Fruit fly (Drosophila melanogaster) whole organism, prepupa: Measurements from ENCODE around the gene Cwc25.

ENCODE experiments used
- Blimp-1 ChIP-seq: fragments of 200-800 bp; sonication (Bioruptor generic); optimal IDR thresholded peaks from 3 replicates; lab custom pipeline; 2017; ENCODE audit warnings: missing biosample characterization, missing genetic modification characterization, mild to moderate bottlenecking, moderate library complexity, missing genetic modification reagents
- CG10669 ChIP-seq: fragments of 200-800 bp; sonication (Bioruptor generic); optimal IDR thresholded peaks from 3 replicates; lab custom pipeline; 2018; ENCODE audit warnings: missing biosample characterization, mild to moderate bottlenecking, missing genetic modification characterization, moderate library complexity
- CG11294 ChIP-seq: fragments of 200-800 bp; sonication (Bioruptor generic); IDR thresholded peaks from 2 replicates; pipeline ENCODE4 v1.3.6; 2022; ENCODE audit warnings: missing biosample characterization, missing genetic modification characterization
- CG11762 ChIP-seq: fragments of 200-800 bp; sonication (Bioruptor generic); optimal IDR thresholded peaks from 3 replicates; lab custom pipeline; 2016; ENCODE audit warnings: missing biosample characterization, missing genetic modification characterization; ENCODE audit not compliant: insufficient read depth
- CG11902 ChIP-seq: fragments of 200-800 bp; sonication (Bioruptor generic); optimal IDR thresholded peaks from 3 replicates; lab custom pipeline; 2016; ENCODE audit warnings: missing biosample characterization, missing genetic modification characterization
- CG15336 ChIP-seq: fragments of 200-800 bp; sonication (Bioruptor generic); IDR thresholded peaks from 2 replicates; pipeline ENCODE4 v1.3.6; 2022; ENCODE audit warnings: missing biosample characterization, missing genetic modification characterization
- CG1621 ChIP-seq: fragments of 200-800 bp; sonication (Bioruptor generic); optimal IDR thresholded peaks from 3 replicates; lab custom pipeline; 2018; ENCODE audit warnings: missing biosample characterization, mild to moderate bottlenecking, missing genetic modification characterization
- CG16779 ChIP-seq: fragments of 200-800 bp; sonication (Bioruptor generic); optimal IDR thresholded peaks from 3 replicates; lab custom pipeline; 2017; ENCODE audit warnings: missing biosample characterization, mild to moderate bottlenecking, missing genetic modification characterization
- CG31627 ChIP-seq: fragments of 200-800 bp; sonication (Bioruptor generic); optimal IDR thresholded peaks from 3 replicates; lab custom pipeline; 2016; ENCODE audit warnings: missing biosample characterization, missing genetic modification characterization
- CG32006 ChIP-seq: fragments of 200-800 bp; sonication (Bioruptor generic); optimal IDR thresholded peaks from 3 replicates; lab custom pipeline; 2017; ENCODE audit warnings: missing biosample characterization, mild to moderate bottlenecking, missing genetic modification characterization
- CG34406 ChIP-seq: fragments of 200-800 bp; sonication (Bioruptor generic); optimal IDR thresholded peaks from 3 replicates; lab custom pipeline; 2016; ENCODE audit warnings: missing biosample characterization, missing genetic modification characterization
- CG4318 ChIP-seq: fragments of 200-800 bp; sonication (Bioruptor generic); optimal IDR thresholded peaks from 3 replicates; lab custom pipeline; 2017; ENCODE audit warnings: missing biosample characterization, mild to moderate bottlenecking, missing genetic modification characterization
- CG6163 ChIP-seq: fragments of 200-800 bp; sonication (Bioruptor generic); IDR thresholded peaks from 3 replicates; pipeline ENCODE4 v1.3.6; 2022; ENCODE audit warnings: missing biosample characterization, missing genetic modification characterization
- CG6276 ChIP-seq: fragments of 200-800 bp; sonication (Bioruptor generic); optimal IDR thresholded peaks from 2 replicates; lab custom pipeline; 2017; ENCODE audit warnings: missing biosample characterization, mild to moderate bottlenecking, missing genetic modification characterization
- CG6792 ChIP-seq: fragments of 200-800 bp; sonication (Bioruptor generic); optimal IDR thresholded peaks from 3 replicates; lab custom pipeline; 2016; ENCODE audit warnings: missing biosample characterization, missing genetic modification characterization
- CG6808 ChIP-seq: fragments of 200-800 bp; sonication (Bioruptor generic); optimal IDR thresholded peaks from 3 replicates; lab custom pipeline; 2017; ENCODE audit warnings: missing biosample characterization, missing genetic modification characterization, mild to moderate bottlenecking, moderate library complexity, missing genetic modification reagents
- CG6854 ChIP-seq: fragments of 200-800 bp; sonication (Bioruptor generic); optimal IDR thresholded peaks from 2 replicates; lab custom pipeline; 2017; ENCODE audit warnings: missing biosample characterization, mild to moderate bottlenecking, missing genetic modification characterization
- CG7368 ChIP-seq: fragments of 200-800 bp; sonication (Bioruptor generic); optimal IDR thresholded peaks from 3 replicates; lab custom pipeline; 2016; ENCODE audit warnings: missing biosample characterization, missing genetic modification characterization
- CG8632 ChIP-seq: fragments of 200-800 bp; sonication (Bioruptor generic); optimal IDR thresholded peaks from 3 replicates; lab custom pipeline; 2016; ENCODE audit warnings: missing biosample characterization, missing genetic modification characterization
- CG9139 ChIP-seq: fragments of 200-800 bp; sonication (Bioruptor generic); optimal IDR thresholded peaks from 3 replicates; lab custom pipeline; 2017; ENCODE audit warnings: missing biosample characterization, mild to moderate bottlenecking, missing genetic modification characterization
- Eip75B ChIP-seq: fragments of 200-800 bp; sonication (Bioruptor generic); optimal IDR thresholded peaks from 3 replicates; lab custom pipeline; 2016; ENCODE audit warnings: missing biosample characterization, missing genetic modification characterization
- Eip78C ChIP-seq: fragments of 200-800 bp; sonication (Bioruptor generic); peaks from one replicate; lab custom pipeline; 2016; ENCODE audit warnings: missing biosample characterization, missing genetic modification characterization
- Ets21C ChIP-seq: fragments of 200-800 bp; sonication (Bioruptor generic); optimal IDR thresholded peaks from 3 replicates; lab custom pipeline; 2016; ENCODE audit warnings: missing biosample characterization, missing genetic modification characterization
- Gug ChIP-seq: fragments of 200-800 bp; sonication (Bioruptor generic); IDR thresholded peaks from 2 replicates; pipeline ENCODE4 v1.3.6; 2022; ENCODE audit warnings: missing biosample characterization, missing genetic modification characterization
- Hr38 ChIP-seq: sonication (Bioruptor generic); optimal IDR thresholded peaks from 2 replicates; lab custom pipeline; 2016; ENCODE audit warnings: missing biosample characterization, missing genetic modification characterization
- Hr39 ChIP-seq: fragments of 200-800 bp; sonication (Bioruptor generic); optimal IDR thresholded peaks from 2 replicates; lab custom pipeline; 2016; ENCODE audit warnings: missing biosample characterization, missing genetic modification characterization
- Hr4 ChIP-seq: fragments of 200-800 bp; sonication (Bioruptor generic); optimal IDR thresholded peaks from 3 replicates; lab custom pipeline; 2016; ENCODE audit warnings: missing biosample characterization, missing genetic modification characterization
- Lpt ChIP-seq: fragments of 200-800 bp; sonication (Bioruptor generic); optimal IDR thresholded peaks from 3 replicates; lab custom pipeline; 2016; ENCODE audit warnings: missing biosample characterization, missing genetic modification characterization
- Met ChIP-seq: fragments of 200-800 bp; sonication (Bioruptor generic); optimal IDR thresholded peaks from 3 replicates; lab custom pipeline; 2016; ENCODE audit warnings: missing biosample characterization, missing genetic modification characterization
- OdsH ChIP-seq: fragments of 200-800 bp; sonication (Bioruptor generic); optimal IDR thresholded peaks from 3 replicates; lab custom pipeline; 2016; ENCODE audit warnings: missing biosample characterization, missing genetic modification characterization
- Smox ChIP-seq: fragments of 200-800 bp; sonication (Bioruptor generic); optimal IDR thresholded peaks from 3 replicates; lab custom pipeline; 2016; ENCODE audit warnings: missing biosample characterization, missing genetic modification characterization
- Sox14 ChIP-seq: fragments of 200-800 bp; sonication (Bioruptor generic); optimal IDR thresholded peaks from 3 replicates; lab custom pipeline; 2016; ENCODE audit warnings: missing biosample characterization, missing genetic modification characterization
- Sox15 ChIP-seq: fragments of 200-800 bp; sonication (Bioruptor generic); optimal IDR thresholded peaks from 3 replicates; lab custom pipeline; 2016; ENCODE audit warnings: missing biosample characterization, missing genetic modification characterization
- achi ChIP-seq: fragments of 200-800 bp; sonication (Bioruptor generic); optimal IDR thresholded peaks from 3 replicates; lab custom pipeline; 2016; ENCODE audit warnings: missing biosample characterization, missing genetic modification characterization
- acj6 ChIP-seq: fragments of 200-800 bp; sonication (Bioruptor generic); optimal IDR thresholded peaks from 3 replicates; lab custom pipeline; 2016; ENCODE audit warnings: missing biosample characterization, missing genetic modification characterization
- cyc ChIP-seq: fragments of 200-800 bp; sonication (Bioruptor generic); optimal IDR thresholded peaks from 3 replicates; lab custom pipeline; 2016; ENCODE audit warnings: missing biosample characterization, missing genetic modification characterization
- dsx ChIP-seq: fragments of 200-800 bp; optimal IDR thresholded peaks from 3 replicates; lab custom pipeline; 2019; ENCODE audit warnings: missing biosample characterization, mild to moderate bottlenecking, missing genetic modification characterization, moderate library complexity; ENCODE audit not compliant: poor library complexity, severe bottlenecking
- fd85E ChIP-seq: fragments of 200-800 bp; sonication (Bioruptor generic); optimal IDR thresholded peaks from 3 replicates; lab custom pipeline; 2016; ENCODE audit warnings: missing biosample characterization, missing genetic modification characterization
- lz ChIP-seq: fragments of 200-800 bp; sonication (Bioruptor generic); optimal IDR thresholded peaks from 3 replicates; lab custom pipeline; 2016; ENCODE audit warnings: missing biosample characterization, missing genetic modification characterization
- net ChIP-seq: fragments of 200-800 bp; sonication (Bioruptor generic); optimal IDR thresholded peaks from 3 replicates; lab custom pipeline; 2016; ENCODE audit warnings: missing biosample characterization, missing genetic modification characterization
- pdm3 ChIP-seq: fragments of 200-800 bp; sonication (Bioruptor generic); optimal IDR thresholded peaks from 3 replicates; lab custom pipeline; 2016; ENCODE audit warnings: missing biosample characterization, missing genetic modification characterization
- salr ChIP-seq, 2 experiments: fragments of 200-800 bp; sonication (Bioruptor generic); optimal IDR thresholded peaks; 3 replicates each; lab custom pipeline; 2016 to 2018; ENCODE audit warnings: missing biosample characterization in 2 of 2, missing genetic modification characterization in 2 of 2, mild to moderate bottlenecking in 1 of 2
- spab ChIP-seq: fragments of 200-800 bp; sonication (Bioruptor generic); optimal IDR thresholded peaks from 2 replicates; lab custom pipeline; 2017; ENCODE audit warnings: missing biosample characterization, mild to moderate bottlenecking, missing genetic modification characterization, missing genetic modification reagents
- ss ChIP-seq, 2 experiments: fragments of 200-800 bp; sonication (Bioruptor generic); optimal IDR thresholded peaks; 2 replicates in 1 of 2; 3 replicates in 1 of 2; lab custom pipeline; 2017 to 2018; ENCODE audit warnings: mild to moderate bottlenecking in 2 of 2, missing biosample characterization in 2 of 2, missing genetic modification characterization in 2 of 2, moderate library complexity in 1 of 2
- svp ChIP-seq: fragments of 200-800 bp; sonication (Bioruptor generic); peaks from one replicate; lab custom pipeline; 2016; ENCODE audit warnings: missing biosample characterization, missing genetic modification characterization
- topi ChIP-seq: fragments of 200-800 bp; sonication (Bioruptor generic); optimal IDR thresholded peaks from 3 replicates; lab custom pipeline; 2016; ENCODE audit warnings: missing biosample characterization, missing genetic modification characterization
- vri ChIP-seq: fragments of 200-800 bp; sonication (Bioruptor generic); optimal IDR thresholded peaks from 3 replicates; lab custom pipeline; 2016; ENCODE audit warnings: missing biosample characterization, mild to moderate bottlenecking, missing genetic modification characterization

Cwc25 gene

dm6 chr2L:2755323-2755695 is 10.4 kb downstream of the Cwc25 start (continued):
- TF ChIP-seq Eip75B (no peak), CG9139 (GFP tag; lab: Kevin White, UChicago) (peak; percentile 79), Met (GFP tag; lab: Kevin White, UChicago) (no peak), CG16779 (peak; percentile 72), cyc (GFP tag; lab: Kevin White, UChicago) (no peak), CG6163 (GFP tag; lab: Robert Waterston, UW) (no peak), CG10669 (GFP tag; lab: Kevin White, UChicago) (no peak), pdm3 (GFP tag; lab: Kevin White, UChicago) (no peak), vri (GFP tag; lab: Kevin White, UChicago) (peak; percentile 34), CG11294 (no peak), CG6808 (GFP tag; lab: Kevin White, UChicago) (peak; percentile 48), CG32006 (GFP tag; lab: Kevin White, UChicago) (no peak), CG11902 (GFP tag; lab: Kevin White, UChicago) (no peak), topi (GFP tag; lab: Kevin White, UChicago) (no peak), ss (GFP tag; optimal IDR thresholded peaks at IDR 0.05; lab: Kevin White, UChicago) (peak; percentile 71 to 76), CG6854 (GFP tag; lab: Kevin White, UChicago) (peak; percentile 83), CG15336 (no peak), svp (GFP tag; lab: Kevin White, UChicago) (no peak), Hr38 (no peak), dsx (GFP tag; lab: Kevin White, UChicago) (peak; percentile 10), OdsH (GFP tag; lab: Kevin White, UChicago) (no peak), Hr4 (no peak), Sox15 (no peak), CG8632 (peak; percentile 19), net (GFP tag; lab: Kevin White, UChicago) (peak; percentile 31), achi (GFP tag; lab: Kevin White, UChicago) (no peak), CG11762 (GFP tag; lab: Kevin White, UChicago) (peak; percentile 11), Lpt (GFP tag; lab: Kevin White, UChicago) (peak; percentile 76), Sox14 (GFP tag; lab: Kevin White, UChicago) (no peak), spab (no peak), fd85E (GFP tag; lab: Kevin White, UChicago) (no peak), acj6 (GFP tag; lab: Kevin White, UChicago) (no peak)

dm6 chr2L:2757930-2758556 is 13.1 kb downstream of the Cwc25 start:
- TF ChIP-seq spab (no peak), svp (GFP tag; lab: Kevin White, UChicago) (peak; percentile 15), CG6276 (GFP tag; lab: Kevin White, UChicago) (no peak)

dm6 chr2L:2759654-2760053 is 14.8 kb downstream of the Cwc25 start, which contains the start of the genes HemK2, Snapin and Tnpo-SR:
Gene HemK2, minus strand, starts transcription at chr2L:2759677.
Gene Snapin, minus strand, starts transcription at chr2L:2759677.
Gene Tnpo-SR, plus strand, starts transcription at chr2L:2759924.
- peak; percentile 70 for TF ChIP-seq Blimp-1 (GFP tag; lab: Kevin White, UChicago)
- peak; percentile 87 for TF ChIP-seq achi (GFP tag; lab: Kevin White, UChicago)
- TF ChIP-seq Gug (GFP tag; lab: Robert Waterston, UW): peak; percentile 88
- TF ChIP-seq Hr39 (GFP tag; lab: Kevin White, UChicago): peak; percentile 93
- peak; percentile 93 for TF ChIP-seq cyc (GFP tag; lab: Kevin White, UChicago)
- TF ChIP-seq Eip78C (GFP tag; lab: Kevin White, UChicago): peak; percentile 95
- peak; percentile 90 for TF ChIP-seq Ets21C (GFP tag; lab: Kevin White, UChicago)
- peak; percentile 67 for TF ChIP-seq CG6854 (GFP tag; lab: Kevin White, UChicago)
- peak; percentile 80 for TF ChIP-seq CG34406
- TF ChIP-seq CG32006 (GFP tag; lab: Kevin White, UChicago): peak; percentile 84
- peak; percentile 76 for TF ChIP-seq Lpt (GFP tag; lab: Kevin White, UChicago)
- TF ChIP-seq pdm3 (GFP tag; lab: Kevin White, UChicago): peak; percentile 92
- peak; percentile 53 for TF ChIP-seq CG16779
- peak; percentile 83 for TF ChIP-seq Sox15
- TF ChIP-seq CG1621 (tag; lab: Kevin White, UChicago): peak; percentile 83
- TF ChIP-seq CG4318 (GFP tag; lab: Kevin White, UChicago): peak; percentile 76
- TF ChIP-seq Smox (GFP tag; lab: Kevin White, UChicago): peak; percentile 92
- peak; percentile 67 to 79 for TF ChIP-seq salr (GFP tag; optimal IDR thresholded peaks at IDR 0.05; lab: Kevin White, UChicago)
- TF ChIP-seq CG31627 (GFP tag; lab: Kevin White, UChicago): peak; percentile 91
- TF ChIP-seq CG6792 (GFP tag; lab: Kevin White, UChicago): peak; percentile 89
- peak; percentile 92 for TF ChIP-seq OdsH (GFP tag; lab: Kevin White, UChicago)
- TF ChIP-seq CG7368 (GFP tag; lab: Kevin White, UChicago): peak; percentile 78
- TF ChIP-seq lz (GFP tag; lab: Kevin White, UChicago): peak; percentile 93
- TF ChIP-seq vri (GFP tag; lab: Kevin White, UChicago): peak; percentile 88
- TF ChIP-seq CG9139 (GFP tag; lab: Kevin White, UChicago): no peak
